Worm (Caenorhabditis elegans) whole organism, L3 larva: ENCODE data around the gene F31D5.1.

Experiments used
- R02D3.7 ChIP-seq: fragments of 150-350 bp; optimal IDR thresholded peaks from 2 replicates; lab custom pipeline; 2014; ENCODE audit warnings: missing biosample characterization, missing genetic modification characterization
- ZK546.5 ChIP-seq: sonication (generic microtip); optimal IDR thresholded peaks from 2 replicates; lab custom pipeline; 2017; ENCODE audit warnings: missing biosample characterization, missing genetic modification characterization
- aly-2 ChIP-seq: fragments of 150-350 bp; optimal IDR thresholded peaks from 2 replicates; lab custom pipeline; 2014; ENCODE audit warnings: missing biosample characterization, missing genetic modification characterization
- ama-1 ChIP-seq: fragments of 150-350 bp; optimal IDR thresholded peaks from 2 replicates; lab custom pipeline; 2018
- ceh-16 ChIP-seq: sonication (generic microtip); optimal IDR thresholded peaks from 2 replicates; lab custom pipeline; 2017; ENCODE audit warnings: missing biosample characterization, missing genetic modification characterization
- ceh-28 ChIP-seq: fragments of 150-350 bp; optimal IDR thresholded peaks from 2 replicates; lab custom pipeline; 2014; ENCODE audit warnings: missing biosample characterization, missing genetic modification reagents, missing genetic modification characterization
- ceh-82 ChIP-seq: fragments of 150-350 bp; optimal IDR thresholded peaks from 2 replicates; lab custom pipeline; 2014; ENCODE audit warnings: missing biosample characterization, missing genetic modification characterization
- ceh-9 ChIP-seq: sonication (generic microtip); optimal IDR thresholded peaks from 2 replicates; lab custom pipeline; 2018; ENCODE audit warnings: missing biosample characterization, missing genetic modification characterization
- daf-12 ChIP-seq: fragments of 150-350 bp; optimal IDR thresholded peaks from 2 replicates; lab custom pipeline; 2014; ENCODE audit warnings: missing biosample characterization, missing genetic modification reagents, missing genetic modification characterization
- egl-27 ChIP-seq: sonication (generic microtip); optimal IDR thresholded peaks from 4 replicates; lab custom pipeline; 2017; ENCODE audit warnings: missing biosample characterization, missing genetic modification reagents, missing genetic modification characterization
- egl-5 ChIP-seq: fragments of 150-350 bp; optimal IDR thresholded peaks from 2 replicates; lab custom pipeline; 2017; ENCODE audit warnings: missing biosample characterization, missing genetic modification reagents, missing genetic modification characterization, inconsistent platforms
- elt-2 ChIP-seq: sonication (generic microtip); optimal IDR thresholded peaks from 2 replicates; lab custom pipeline; 2016; ENCODE audit warnings: missing genetic modification reagents, mild to moderate bottlenecking, missing genetic modification characterization, missing compliant biosample characterization
- elt-3 ChIP-seq, 3 experiments: fragments of 150-350 bp in 1 of 3; sonication (generic microtip) in 2 of 3; optimal IDR thresholded peaks; 2 replicates in 2 of 3; 4 replicates in 1 of 3; lab custom pipeline; 2014 to 2017; ENCODE audit warnings: missing biosample characterization in 3 of 3, missing genetic modification characterization in 3 of 3
- eor-1 ChIP-seq, 2 experiments: fragments of 150-350 bp; optimal IDR thresholded peaks; 2 replicates each; lab custom pipeline; 2014 to 2018; ENCODE audit warnings: missing biosample characterization in 2 of 2, missing genetic modification characterization in 2 of 2
- fos-1 ChIP-seq: fragments of 150-350 bp; optimal IDR thresholded peaks from 2 replicates; lab custom pipeline; 2014; ENCODE audit warnings: missing biosample characterization, missing genetic modification characterization
- jun-1 ChIP-seq: fragments of 150-350 bp; optimal IDR thresholded peaks from 2 replicates; lab custom pipeline; 2014; ENCODE audit warnings: missing biosample characterization, missing genetic modification reagents, missing genetic modification characterization
- lin-15B ChIP-seq: fragments of 150-350 bp; optimal IDR thresholded peaks from 2 replicates; lab custom pipeline; 2014; ENCODE audit warnings: missing biosample characterization, missing genetic modification characterization
- lin-39 ChIP-seq: fragments of 150-350 bp; optimal IDR thresholded peaks from 2 replicates; lab custom pipeline; 2018; ENCODE audit warnings: missing biosample characterization, missing genetic modification reagents, missing genetic modification characterization
- mdl-1 ChIP-seq: fragments of 150-350 bp; optimal IDR thresholded peaks from 2 replicates; lab custom pipeline; 2014; ENCODE audit warnings: missing biosample characterization, missing genetic modification characterization
- nfya-1 ChIP-seq: sonication (generic microtip); optimal IDR thresholded peaks from 2 replicates; lab custom pipeline; 2017; ENCODE audit warnings: missing genetic modification characterization, mild to moderate bottlenecking, missing compliant biosample characterization, antibody characterized with exemption, moderate library complexity; ENCODE audit not compliant: insufficient read depth
- nhr-11 ChIP-seq: fragments of 150-350 bp; optimal IDR thresholded peaks from 2 replicates; lab custom pipeline; 2014; ENCODE audit warnings: missing biosample characterization, missing genetic modification characterization
- nhr-12 ChIP-seq: fragments of 150-350 bp; optimal IDR thresholded peaks from 2 replicates; lab custom pipeline; 2014; ENCODE audit warnings: missing biosample characterization, missing genetic modification characterization
- nhr-237 ChIP-seq: fragments of 150-350 bp; optimal IDR thresholded peaks from 2 replicates; lab custom pipeline; 2014; ENCODE audit warnings: missing biosample characterization, missing genetic modification characterization
- nhr-28 ChIP-seq: fragments of 150-350 bp; optimal IDR thresholded peaks from 2 replicates; lab custom pipeline; 2014; ENCODE audit warnings: missing biosample characterization, missing genetic modification characterization
- nhr-43 ChIP-seq: sonication (generic microtip); optimal IDR thresholded peaks from 2 replicates; lab custom pipeline; 2016; ENCODE audit warnings: mild to moderate bottlenecking, missing genetic modification characterization, missing compliant biosample characterization; ENCODE audit not compliant: poor library complexity, severe bottlenecking
- nhr-76 ChIP-seq: fragments of 150-350 bp; sonication (generic microtip); optimal IDR thresholded peaks from 5 replicates; lab custom pipeline; 2014; ENCODE audit warnings: missing biosample characterization, missing genetic modification characterization
- nhr-77 ChIP-seq: fragments of 150-350 bp; optimal IDR thresholded peaks from 2 replicates; lab custom pipeline; 2014; ENCODE audit warnings: missing biosample characterization, missing genetic modification characterization
- pha-4 ChIP-seq: fragments of 150-350 bp; optimal IDR thresholded peaks from 2 replicates; lab custom pipeline; 2014; ENCODE audit warnings: missing biosample characterization, missing genetic modification reagents, missing genetic modification characterization
- pqm-1 ChIP-seq: fragments of 150-350 bp; optimal IDR thresholded peaks from 2 replicates; lab custom pipeline; 2017; ENCODE audit warnings: missing biosample characterization, missing genetic modification characterization, inconsistent platforms
- sea-2 ChIP-seq: fragments of 150-350 bp; sonication (generic microtip); optimal IDR thresholded peaks from 4 replicates; lab custom pipeline; 2014; ENCODE audit warnings: missing biosample characterization, missing genetic modification reagents, missing genetic modification characterization
- skn-1 ChIP-seq: fragments of 150-350 bp; optimal IDR thresholded peaks from 2 replicates; lab custom pipeline; 2014; ENCODE audit warnings: missing biosample characterization, missing genetic modification characterization
- snpc-4 ChIP-seq: fragments of 150-350 bp; optimal IDR thresholded peaks from 2 replicates; lab custom pipeline; 2014; ENCODE audit warnings: missing biosample characterization, missing genetic modification characterization
- unc-39 ChIP-seq: sonication (generic microtip); optimal IDR thresholded peaks from 4 replicates; lab custom pipeline; 2017; ENCODE audit warnings: missing biosample characterization, missing genetic modification characterization
- unc-62 ChIP-seq: fragments of 150-350 bp; sonication (generic microtip); optimal IDR thresholded peaks from 4 replicates; lab custom pipeline; 2014; ENCODE audit warnings: missing biosample characterization, missing genetic modification reagents, missing genetic modification characterization
- zag-1 ChIP-seq: fragments of 150-350 bp; optimal IDR thresholded peaks from 2 replicates; lab custom pipeline; 2014; ENCODE audit warnings: missing biosample characterization, missing genetic modification characterization
- ztf-11 ChIP-seq: fragments of 150-350 bp; optimal IDR thresholded peaks from 2 replicates; lab custom pipeline; 2014; ENCODE audit warnings: missing biosample characterization, missing genetic modification characterization
- ztf-4 ChIP-seq: fragments of 150-350 bp; optimal IDR thresholded peaks from 2 replicates; lab custom pipeline; 2014; ENCODE audit warnings: missing biosample characterization, missing genetic modification characterization

The F31D5.1 gene

DNA sequence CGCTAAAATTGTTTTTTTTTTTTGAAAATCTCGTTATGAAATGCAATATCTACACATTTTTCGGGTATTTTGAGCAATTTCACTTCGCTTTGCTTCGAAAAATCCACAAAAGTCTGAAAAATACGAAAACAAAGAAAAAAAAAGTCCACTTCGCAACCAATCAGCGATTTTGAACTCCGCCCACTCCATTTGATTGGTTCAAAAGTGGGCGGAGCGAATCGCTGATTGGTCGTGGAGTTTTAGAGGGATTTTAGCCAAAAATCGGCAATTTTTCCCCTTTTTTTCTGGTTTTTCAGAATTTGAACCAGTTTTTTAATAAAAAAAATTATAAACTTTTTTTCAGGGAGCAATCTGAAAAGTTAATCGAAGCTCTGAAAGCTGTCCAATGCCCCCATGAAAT lies 19.8 kb downstream of the F31D5.1 start:
- no peak for TF ChIP-seq eor-1 (tag; optimal IDR thresholded peaks at IDR 0.05; lab: Kevin White, UChicago)
- no peak for TF ChIP-seq unc-62 (GFP tag; lab: Kevin White, UChicago)
- no peak for TF ChIP-seq fos-1 (tag; lab: Kevin White, UChicago)
- TF ChIP-seq nfya-1: peak; percentile 92
- no peak for TF ChIP-seq pha-4 (tag; lab: Kevin White, UChicago)

DNA sequence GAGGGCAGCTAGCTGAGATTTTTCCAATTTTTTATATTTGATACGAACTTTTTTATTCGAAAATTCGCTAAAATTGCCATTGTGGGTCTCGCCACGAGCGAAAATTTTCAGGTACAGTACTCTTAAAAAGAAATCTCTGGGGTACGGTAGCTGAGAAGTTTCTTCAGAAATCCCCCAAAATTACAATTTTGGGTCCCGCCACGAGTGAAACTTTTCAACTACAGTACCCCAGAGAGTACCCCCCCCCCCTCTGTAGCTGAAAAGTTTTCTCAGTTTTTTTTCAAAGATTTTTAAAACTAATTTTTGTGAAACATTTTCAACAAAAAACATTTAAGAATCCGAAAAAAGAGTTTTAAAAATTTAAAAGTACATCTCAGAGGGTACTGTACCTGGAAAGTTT lies 25.8 kb downstream of the F31D5.1 start:
- TF ChIP-seq fos-1 (tag; lab: Kevin White, UChicago): no peak
- TF ChIP-seq pha-4 (tag; lab: Kevin White, UChicago): no peak
- TF ChIP-seq elt-3 (tag; optimal IDR thresholded peaks at IDR 0.05; lab: Kevin White, UChicago): no peak
- TF ChIP-seq nhr-77 (tag; lab: Kevin White, UChicago): no peak
- no peak for TF ChIP-seq ama-1 (lab: Kevin White, UChicago)
- no peak for TF ChIP-seq nhr-43 (tag; lab: Kevin White, UChicago)
- TF ChIP-seq lin-15B (tag; lab: Kevin White, UChicago): no peak
- no peak for TF ChIP-seq nhr-12 (tag; lab: Kevin White, UChicago)
- TF ChIP-seq elt-2 (tag; lab: Kevin White, UChicago): no peak
- TF ChIP-seq unc-39 (tag; lab: Kevin White, UChicago): no peak
- no peak for TF ChIP-seq pqm-1
- TF ChIP-seq ztf-4 (tag; lab: Kevin White, UChicago): no peak
- TF ChIP-seq nhr-28 (tag; lab: Kevin White, UChicago): no peak
- no peak for TF ChIP-seq sea-2 (GFP tag; lab: Kevin White, UChicago)

ce11 chrII:4246897-4247296 lies 27.7 kb downstream of the F31D5.1 start, which contains the start of gene gpa-11:
Gene gpa-11, plus strand, starts transcription at chrII:4247197.
- TF ChIP-seq elt-2 (tag; lab: Kevin White, UChicago): no peak
- no peak for TF ChIP-seq sea-2 (GFP tag; lab: Kevin White, UChicago)
- no peak for TF ChIP-seq lin-39 (tag; lab: Kevin White, UChicago)
- no peak for TF ChIP-seq egl-5 (tag; lab: Kevin White, UChicago)
- TF ChIP-seq jun-1: no peak
- TF ChIP-seq ceh-28 (tag; lab: Kevin White, UChicago): no peak
- TF ChIP-seq elt-3 (tag; optimal IDR thresholded peaks at IDR 0.05; lab: Kevin White, UChicago): no peak
- TF ChIP-seq nhr-76: no peak
- no peak for TF ChIP-seq R02D3.7 (tag; lab: Kevin White, UChicago)
- TF ChIP-seq unc-39 (tag; lab: Kevin White, UChicago): no peak
- no peak for TF ChIP-seq snpc-4
- TF ChIP-seq ceh-82 (tag; lab: Kevin White, UChicago): no peak
- no peak for TF ChIP-seq ceh-16 (tag; lab: Kevin White, UChicago)
- TF ChIP-seq ZK546.5: no peak
- no peak for TF ChIP-seq skn-1 (tag; lab: Kevin White, UChicago)
- TF ChIP-seq nhr-11: no peak
- TF ChIP-seq ztf-4 (tag; lab: Kevin White, UChicago): no peak

ce11 chrII:4256541-4257001 lies 37.4 kb downstream of the F31D5.1 start, which contains the start of gene C16A11.7:
Gene C16A11.7, minus strand, starts transcription at chrII:4256951.
- TF ChIP-seq pqm-1: no peak
- peak; percentile 93 for TF ChIP-seq ceh-28 (tag; lab: Kevin White, UChicago)

DNA sequence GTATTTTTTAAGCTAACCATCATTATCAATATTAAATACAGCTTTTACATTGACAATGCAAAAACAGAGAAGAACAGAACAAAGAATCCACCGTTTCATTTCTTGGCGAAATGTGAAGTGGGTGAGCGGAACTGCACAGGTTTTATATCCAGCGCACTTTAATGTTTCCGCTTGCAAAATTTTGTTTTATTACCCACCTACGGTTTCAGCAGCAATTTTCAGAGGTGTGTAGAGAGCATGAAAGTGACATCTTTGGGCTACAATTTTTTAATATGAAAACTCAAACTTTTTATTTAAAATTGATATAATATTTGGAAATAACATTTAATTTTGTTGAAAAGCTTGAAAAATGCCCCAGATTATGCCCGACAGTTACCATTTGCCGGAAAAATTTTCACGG lies 39.5 kb downstream of the F31D5.1 start, which contains the start of gene clec-135:
TSS of gene clec-135 (minus strand) at position 101 of the 400 bp plus-strand sequence.
- TF ChIP-seq elt-2 (tag; lab: Kevin White, UChicago): no peak
- no peak for TF ChIP-seq zag-1 (tag; lab: Kevin White, UChicago)
- no peak for TF ChIP-seq ceh-9
- TF ChIP-seq egl-27 (tag; lab: Kevin White, UChicago): no peak
- TF ChIP-seq unc-62 (GFP tag; lab: Kevin White, UChicago): no peak
- no peak for TF ChIP-seq daf-12
- TF ChIP-seq lin-15B (tag; lab: Kevin White, UChicago): no peak
- TF ChIP-seq nhr-76: no peak
- TF ChIP-seq ztf-11 (tag; lab: Kevin White, UChicago): no peak
- TF ChIP-seq ama-1 (lab: Kevin White, UChicago): no peak
- TF ChIP-seq elt-3 (tag; optimal IDR thresholded peaks at IDR 0.05; lab: Kevin White, UChicago): no peak
- TF ChIP-seq mdl-1 (tag; lab: Kevin White, UChicago): no peak
- no peak for TF ChIP-seq nhr-237 (tag; lab: Kevin White, UChicago)
- TF ChIP-seq nhr-28 (tag; lab: Kevin White, UChicago): no peak
- no peak for TF ChIP-seq ceh-82 (tag; lab: Kevin White, UChicago)
- TF ChIP-seq aly-2 (tag; lab: Kevin White, UChicago): no peak
- TF ChIP-seq jun-1: no peak
- TF ChIP-seq nhr-11: no peak
